Fruit fly (Drosophila melanogaster): Measurements from ENCODE around the gene CG45067.

Gene CG45067

dm6 chr3L:3070274-3071204 lies 43.7 kb downstream of the CG45067 start, which contains the start of the genes CG32486 and PAN3 (continued):
- TF ChIP-seq dysf (GFP tag; IDR thresholded peaks at IDR 0.05), result peak; percentile 5; the same call in 1 of the 3 replicates
- TF ChIP-seq z (GFP tag; IDR thresholded peaks at IDR 0.05), result no peak
- TF ChIP-seq sisA (GFP tag; IDR thresholded peaks at IDR 0.05), result peak; percentile 20; the same call in 1 of the 2 replicates
- peak; percentile 83 for TF ChIP-seq nmo (GFP tag; optimal IDR thresholded peaks at IDR 0.05)
- TF ChIP-seq CG10267 (tag; optimal IDR thresholded peaks at IDR 0.05), result peak; percentile 80
- TF ChIP-seq CG31388 (GFP tag; optimal IDR thresholded peaks at IDR 0.05), result no peak
- no peak; the same call in 1 of the 2 replicates for TF ChIP-seq slbo (GFP tag; IDR thresholded peaks at IDR 0.05)
- TF ChIP-seq lola (GFP tag; optimal IDR thresholded peaks at IDR 0.05), result no peak
- no peak for TF ChIP-seq Spps (tag; optimal IDR thresholded peaks at IDR 0.05)
- no peak for TF ChIP-seq D19B (GFP tag; optimal IDR thresholded peaks at IDR 0.05)
- peak; percentile 53 for TF ChIP-seq CG1603 (tag; optimal IDR thresholded peaks at IDR 0.05)
- TF ChIP-seq CG14667 (GFP tag; IDR thresholded peaks at IDR 0.05), result no peak
- peak; percentile 32; the same call in 1 of the 2 replicates for TF ChIP-seq Xrp1 (GFP tag; IDR thresholded peaks at IDR 0.05)
- no peak for TF ChIP-seq CG10462 (GFP tag; optimal IDR thresholded peaks at IDR 0.05)
- peak; percentile 53 for TF ChIP-seq row (GFP tag; IDR thresholded peaks at IDR 0.05)
- TF ChIP-seq CG7928 (GFP tag; optimal IDR thresholded peaks at IDR 0.05), result peak; percentile 94
- TF ChIP-seq trh (GFP tag; optimal IDR thresholded peaks at IDR 0.05), result no peak
- TF ChIP-seq CG10321 (GFP tag; IDR thresholded peaks at IDR 0.05), result peak; percentile 86
- TF ChIP-seq her (GFP tag; optimal IDR thresholded peaks at IDR 0.05), result peak; percentile 70
- no peak for TF ChIP-seq CG5953 (GFP tag; IDR thresholded peaks at IDR 0.05)
- no peak for TF ChIP-seq emc (GFP tag; optimal IDR thresholded peaks at IDR 0.05)
- peak; percentile 20; the same call in 1 of the 3 replicates for TF ChIP-seq B-H1 (GFP tag; IDR thresholded peaks at IDR 0.05)
- TF ChIP-seq CG15601 (tag; optimal IDR thresholded peaks at IDR 0.05), result peak; percentile 67
- TF ChIP-seq oc (tag; optimal IDR thresholded peaks at IDR 0.05), result peak; percentile 43
- TF ChIP-seq CG17328 (GFP tag; IDR thresholded peaks at IDR 0.05), result peak; percentile 53
- TF ChIP-seq CG1647 (GFP tag; optimal IDR thresholded peaks at IDR 0.05), result peak; percentile 38
- no peak for TF ChIP-seq CG11093 (GFP tag; IDR thresholded peaks at IDR 0.05)
- TF ChIP-seq CG11398 (GFP tag; optimal IDR thresholded peaks at IDR 0.05), result no peak
- TF ChIP-seq Bteb2 (GFP tag; optimal IDR thresholded peaks at IDR 0.05), result no peak
- TF ChIP-seq CG11456 (GFP tag; IDR thresholded peaks at IDR 0.05), result 0 out of 3 replicates have a peak, but pooled peaks have one; percentile 13
- TF ChIP-seq CG6175 (GFP tag; IDR thresholded peaks at IDR 0.05), result no peak; the same call in 2 of the 3 replicates
- peak in 1 of 2 experiments; percentile 54 for TF ChIP-seq crp (GFP tag; optimal IDR thresholded peaks at IDR 0.05)
- TF ChIP-seq CG10979 (tag; optimal IDR thresholded peaks at IDR 0.05), result no peak
- TF ChIP-seq CG16815 (GFP tag; optimal IDR thresholded peaks at IDR 0.05), result no peak
- TF ChIP-seq Gug (GFP tag; IDR thresholded peaks at IDR 0.05), result peak; percentile 27; the same call in 1 of the 4 replicates
- TF ChIP-seq chinmo (GFP tag; IDR thresholded peaks at IDR 0.05; ENCODE audit: partially characterized antibody), result peak; percentile 97
- TF ChIP-seq cwo (GFP tag; optimal IDR thresholded peaks at IDR 0.05), result peak; percentile 23
- TF ChIP-seq BtbVII (GFP tag; optimal IDR thresholded peaks at IDR 0.05), result no peak
- TF ChIP-seq dpn (GFP tag; optimal IDR thresholded peaks at IDR 0.05), result peak; percentile 21 to 46
- TF ChIP-seq Eip74EF (GFP tag; optimal IDR thresholded peaks at IDR 0.05), result peak in 1 of 2 experiments; percentile 50
- TF ChIP-seq fd102C (GFP tag; optimal IDR thresholded peaks at IDR 0.05), result peak; percentile 18
- TF ChIP-seq CG5245 (GFP tag; optimal IDR thresholded peaks at IDR 0.05), result no peak
- TF ChIP-seq CG11085 (GFP tag; IDR thresholded peaks at IDR 0.05), result peak; percentile 29; the same call in 1 of the 2 replicates
- no peak for TF ChIP-seq CG15073 (GFP tag; optimal IDR thresholded peaks at IDR 0.05)
- no peak for TF ChIP-seq CG8478 (optimal IDR thresholded peaks at IDR 0.05)
- no peak for TF ChIP-seq Ptx1 (GFP tag; IDR thresholded peaks at IDR 0.05)
- peak; percentile 51 for TF ChIP-seq dmrt11E (tag; optimal IDR thresholded peaks at IDR 0.05)
- TF ChIP-seq sc (optimal IDR thresholded peaks at IDR 0.05), result no peak
- no peak for TF ChIP-seq sc (GFP tag; optimal IDR thresholded peaks at IDR 0.05)

Data from whole organism, embryonic.